Fruit fly (Drosophila melanogaster): ENCODE measurements around the gene Dci.

The Dci gene

dm6 chr3L:818438-819138 is 32.6 kb upstream of the Dci start (continued):
- no peak for TF ChIP-seq fd102C (GFP tag; optimal IDR thresholded peaks at IDR 0.05)
- no peak for TF ChIP-seq pita (GFP tag; optimal IDR thresholded peaks at IDR 0.05)
- TF ChIP-seq tup (GFP tag; optimal IDR thresholded peaks at IDR 0.05), result no peak
- no peak for TF ChIP-seq Dll (GFP tag; IDR thresholded peaks at IDR 0.05; ENCODE audit: partially characterized antibody)
- TF ChIP-seq CG7556 (GFP tag; optimal IDR thresholded peaks at IDR 0.05), result no peak
- no peak for TF ChIP-seq Sry-β (GFP tag; optimal IDR thresholded peaks at IDR 0.05)
- TF ChIP-seq Fer3 (tag; optimal IDR thresholded peaks at IDR 0.05), result no peak
- no peak for TF ChIP-seq gt (GFP tag; IDR thresholded peaks at IDR 0.05)
- no peak for TF ChIP-seq Chrac-16 (GFP tag; optimal IDR thresholded peaks at IDR 0.05)
- no peak for TF ChIP-seq org-1 (GFP tag; optimal IDR thresholded peaks at IDR 0.05)
- peak; percentile 4 for TF ChIP-seq nerfin-1 (tag; optimal IDR thresholded peaks at IDR 0.05)
- TF ChIP-seq zen (tag; optimal IDR thresholded peaks at IDR 0.05), result no peak
- no peak for TF ChIP-seq chif (GFP tag; optimal IDR thresholded peaks at IDR 0.05)
- TF ChIP-seq sob (GFP tag; IDR thresholded peaks at IDR 0.05), result no peak
- TF ChIP-seq zfh2 (GFP tag; optimal IDR thresholded peaks at IDR 0.05), result no peak
- no peak for TF ChIP-seq Max (GFP tag; optimal IDR thresholded peaks at IDR 0.05)
- TF ChIP-seq CG13624 (GFP tag; optimal IDR thresholded peaks at IDR 0.05), result no peak
- no peak for TF ChIP-seq YL-1 (GFP tag; optimal IDR thresholded peaks at IDR 0.05)
- TF ChIP-seq Atf6 (GFP tag; IDR thresholded peaks at IDR 0.05), result no peak
- TF ChIP-seq CG18619 (GFP tag; optimal IDR thresholded peaks at IDR 0.05), result no peak
- no peak for TF ChIP-seq CG16779 (GFP tag; IDR thresholded peaks at IDR 0.05)
- no peak for TF ChIP-seq CG11695 (GFP tag; IDR thresholded peaks at IDR 0.05)
- no peak for TF ChIP-seq CG12155 (GFP tag; optimal IDR thresholded peaks at IDR 0.05)
- TF ChIP-seq bab2 (GFP tag; optimal IDR thresholded peaks at IDR 0.05), result no peak
- no peak for TF ChIP-seq CG13775 (GFP tag; optimal IDR thresholded peaks at IDR 0.05)
- TF ChIP-seq p53 (GFP tag; optimal IDR thresholded peaks at IDR 0.05), result no peak
- no peak for TF ChIP-seq jing (GFP tag; optimal IDR thresholded peaks at IDR 0.05)
- TF ChIP-seq dati (GFP tag; IDR thresholded peaks at IDR 0.05), result no peak
- no peak for TF ChIP-seq pum (GFP tag; optimal IDR thresholded peaks at IDR 0.05)
- TF ChIP-seq gsb (GFP tag; IDR thresholded peaks at IDR 0.05), result no peak
- TF ChIP-seq tio (GFP tag; optimal IDR thresholded peaks at IDR 0.05), result no peak
- no peak for TF ChIP-seq Dbx (GFP tag; IDR thresholded peaks at IDR 0.05)
- TF ChIP-seq Ssrp (tag; optimal IDR thresholded peaks at IDR 0.05), result peak; percentile 16
- no peak for TF ChIP-seq CG18764 (GFP tag; optimal IDR thresholded peaks at IDR 0.05)
- TF ChIP-seq dmrt99B (tag; optimal IDR thresholded peaks at IDR 0.05), result peak; percentile 61
- no peak for TF ChIP-seq toy (GFP tag; IDR thresholded peaks at IDR 0.05)
- TF ChIP-seq vvl (GFP tag; IDR thresholded peaks at IDR 0.05), result peak; percentile 40
- no peak for TF ChIP-seq CG15073 (GFP tag; optimal IDR thresholded peaks at IDR 0.05)
- TF ChIP-seq CoRest (tag; optimal IDR thresholded peaks at IDR 0.05), result peak; percentile 37
- TF ChIP-seq CG14667 (GFP tag; IDR thresholded peaks at IDR 0.05), result no peak
- TF ChIP-seq Optix (GFP tag; IDR thresholded peaks at IDR 0.05), result no peak
- TF ChIP-seq Dip3 (GFP tag; optimal IDR thresholded peaks at IDR 0.05), result no peak
- TF ChIP-seq CG12659 (GFP tag; optimal IDR thresholded peaks at IDR 0.05), result peak; percentile 11
- TF ChIP-seq schlank (tag; optimal IDR thresholded peaks at IDR 0.05), result no peak
- no peak for TF ChIP-seq MBD-R2 (GFP tag; IDR thresholded peaks at IDR 0.05)
- TF ChIP-seq al (GFP tag; IDR thresholded peaks at IDR 0.05), result no peak
- TF ChIP-seq Dp (GFP tag; optimal IDR thresholded peaks at IDR 0.05), result no peak
- no peak for TF ChIP-seq sc (optimal IDR thresholded peaks at IDR 0.05)
- no peak for TF ChIP-seq sc (GFP tag; optimal IDR thresholded peaks at IDR 0.05)
- TF ChIP-seq CG42726 (GFP tag; IDR thresholded peaks at IDR 0.05; ENCODE audit: partially characterized antibody), result no peak
- 0 out of 2 replicates have a peak, but pooled peaks have one; percentile 18 for TF ChIP-seq CG6689 (GFP tag; IDR thresholded peaks at IDR 0.05)

Measured in whole organism, embryonic.